Worm (Caenorhabditis elegans) whole organism, L4 larva: ENCODE measurements around the gene sre-24.

Experiments
- F49E8.2 ChIP-seq: sonication (generic microtip); optimal IDR thresholded peaks from 2 replicates; lab custom pipeline; 2016; ENCODE audit warnings: missing compliant biosample characterization, mild to moderate bottlenecking, missing genetic modification characterization, borderline replicate concordance
- T20F7.1 ChIP-seq: fragments of 200-800 bp; sonication (Bioruptor generic); optimal IDR thresholded peaks from 2 replicates; lab custom pipeline; 2018; ENCODE audit warnings: mild to moderate bottlenecking, missing genetic modification characterization, missing compliant biosample characterization
- dmd-8 ChIP-seq: fragments of 200-800 bp; sonication (Bioruptor generic); IDR thresholded peaks from 2 replicates; pipeline ENCODE4 v1.3.6; 2022; ENCODE audit warnings: missing genetic modification characterization, missing compliant biosample characterization
- egl-27 ChIP-seq: sonication (generic microtip); optimal IDR thresholded peaks from 3 replicates; lab custom pipeline; 2017; ENCODE audit warnings: missing biosample characterization, missing genetic modification reagents, missing genetic modification characterization
- fkh-10 ChIP-seq: fragments of 150-350 bp; optimal IDR thresholded peaks from 2 replicates; lab custom pipeline; 2014; ENCODE audit warnings: missing biosample characterization, missing genetic modification reagents, missing genetic modification characterization
- fos-1 ChIP-seq: fragments of 150-350 bp; optimal IDR thresholded peaks from 2 replicates; lab custom pipeline; 2014; ENCODE audit warnings: missing biosample characterization, missing genetic modification characterization
- nhr-11 ChIP-seq: fragments of 150-350 bp; optimal IDR thresholded peaks from 2 replicates; lab custom pipeline; 2014; ENCODE audit warnings: missing biosample characterization, missing genetic modification characterization
- nhr-237 ChIP-seq: sonication (generic microtip); optimal IDR thresholded peaks from 2 replicates; lab custom pipeline; 2017; ENCODE audit warnings: missing biosample characterization, missing genetic modification characterization
- nhr-48 ChIP-seq: sonication (generic microtip); optimal IDR thresholded peaks from 2 replicates; lab custom pipeline; 2016; ENCODE audit warnings: mild to moderate bottlenecking, missing genetic modification characterization, missing compliant biosample characterization
- nhr-77 ChIP-seq: fragments of 150-350 bp; optimal IDR thresholded peaks from 2 replicates; lab custom pipeline; 2014; ENCODE audit warnings: missing biosample characterization, missing genetic modification characterization
- skn-1 ChIP-seq: fragments of 150-350 bp; optimal IDR thresholded peaks from 2 replicates; lab custom pipeline; 2014; ENCODE audit warnings: missing biosample characterization, missing genetic modification characterization
- snpc-4 ChIP-seq: fragments of 150-350 bp; optimal IDR thresholded peaks from 2 replicates; lab custom pipeline; 2014; ENCODE audit warnings: missing biosample characterization, missing genetic modification characterization
- unc-130 ChIP-seq: sonication (generic microtip); optimal IDR thresholded peaks from 2 replicates; lab custom pipeline; 2016; ENCODE audit warnings: missing genetic modification reagents, missing genetic modification characterization, missing compliant biosample characterization
- unc-62 ChIP-seq, 3 experiments: fragments of 150-350 bp in 1 of 3; sonication (generic microtip); optimal IDR thresholded peaks in 2 of 3; peaks in 1 of 3; 1 replicate in 1 of 3; 2 replicates in 2 of 3; lab custom pipeline; 2014 to 2017; ENCODE audit warnings: missing biosample characterization in 3 of 3, missing genetic modification characterization in 3 of 3, missing genetic modification reagents in 3 of 3, missing genotype in 1 of 3

DNA sequence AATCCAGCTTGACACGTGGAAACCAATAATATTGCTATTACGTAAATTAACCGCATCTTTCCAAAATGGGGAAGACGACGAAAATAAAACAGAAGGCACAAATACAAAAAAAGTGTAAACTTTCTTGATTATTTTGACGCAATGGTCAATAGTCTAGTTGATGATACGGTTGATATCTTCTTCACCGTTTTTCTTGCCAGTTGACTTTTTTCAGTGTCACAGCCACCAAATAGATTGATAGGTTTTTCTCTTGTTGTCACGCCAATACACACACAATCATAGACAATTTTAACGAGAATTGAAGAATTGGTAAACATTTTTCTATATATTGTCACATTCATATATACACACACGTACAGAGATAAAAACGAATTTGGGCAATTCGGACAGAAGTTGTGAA lies 25.0 kb downstream of the sre-24 start, which contains the start of gene zmp-3:
- no peak for TF ChIP-seq nhr-77 (tag; lab: Kevin White, UChicago)
- TF ChIP-seq unc-130 (GFP tag; lab: Kevin White, UChicago): no peak
- TF ChIP-seq nhr-48: no peak
- TF ChIP-seq dmd-8 (GFP tag; lab: Robert Waterston, UW): no peak
- TF ChIP-seq F49E8.2 (tag; lab: Kevin White, UChicago): no peak
- no peak for TF ChIP-seq nhr-237 (tag; lab: Kevin White, UChicago)
- no peak for TF ChIP-seq fos-1 (tag; lab: Kevin White, UChicago)
- no peak for TF ChIP-seq snpc-4 (tag; lab: Kevin White, UChicago)
- TF ChIP-seq T20F7.1 (GFP tag; lab: Kevin White, UChicago): no peak
- TF ChIP-seq skn-1: no peak
- TF ChIP-seq unc-62 (GFP tag; optimal IDR thresholded peaks at IDR 0.05 in 1 of 2; lab: Kevin White, UChicago): no peak
- no peak for TF ChIP-seq unc-62 (tag; optimal IDR thresholded peaks at IDR 0.05; lab: Kevin White, UChicago)
- TF ChIP-seq fkh-10: no peak
- TF ChIP-seq nhr-11 (tag; lab: Kevin White, UChicago): no peak
- TF ChIP-seq egl-27 (tag; lab: Kevin White, UChicago): no peak
